Worm (Caenorhabditis elegans): ENCODE measurements around the gene irld-28.
"Not testable (repeated sequence)": the region's sequence is repeated elsewhere in the genome, so short reads cannot be mapped to it uniquely, and the experiment has no call there.

Gene irld-28

ce11 chrV:2322466-2322865 lies 13.6 kb downstream of the irld-28 start, which contains the start of gene pud-1.2:
Gene pud-1.2 (minus strand): TSS chrV:2322566.
- TF ChIP-seq cog-1 (tag; optimal IDR thresholded peaks at IDR 0.05); klf-2 (GFP tag; conservative IDR thresholded peaks at IDR 0.05); T22C8.4 (GFP tag; IDR thresholded peaks at IDR 0.05): not testable (repeated sequence)

ce11 chrV:2321001-2321400 lies 15.1 kb downstream of the irld-28 start, which contains the start of gene Y19D10B.6:
Gene Y19D10B.6 (minus strand): TSS chrV:2321101.
- not testable (repeated sequence) for TF ChIP-seq ztf-29 (GFP tag; IDR thresholded peaks at IDR 0.05); med-1 (GFP tag; optimal IDR thresholded peaks at IDR 0.05; ENCODE audit: insufficient read depth); ztf-23 (GFP tag; IDR thresholded peaks at IDR 0.05)

ce11 chrV:2308246-2308645 lies 27.8 kb downstream of the irld-28 start:
- no peak for TF ChIP-seq T22C8.4 (GFP tag; IDR thresholded peaks at IDR 0.05)

- TF ChIP-seq klf-2 (GFP tag; conservative IDR thresholded peaks at IDR 0.05): no peak
- no peak for TF ChIP-seq T22C8.4 (GFP tag; IDR thresholded peaks at IDR 0.05)
- no peak for TF ChIP-seq cog-1 (tag; optimal IDR thresholded peaks at IDR 0.05)
Measured at ce11 chrV:2306383-2306782, 29.7 kb downstream of the irld-28 start.

ce11 chrV:2303775-2304174 lies 32.3 kb downstream of the irld-28 start, which contains the start of gene irld-15:
Gene irld-15 (minus strand): TSS chrV:2303875.
- TF ChIP-seq cog-1 (tag; optimal IDR thresholded peaks at IDR 0.05) (no peak), med-1 (GFP tag; optimal IDR thresholded peaks at IDR 0.05; ENCODE audit: insufficient read depth) (no peak), flt-1 (GFP tag; IDR thresholded peaks at IDR 0.05) (no peak), ref-1 (GFP tag; conservative IDR thresholded peaks at IDR 0.05) (no peak), ztf-23 (GFP tag; IDR thresholded peaks at IDR 0.05) (no peak)

ce11 chrV:2300905-2301304 lies 35.1 kb downstream of the irld-28 start, which contains the start of gene Y19D10B.8:
Gene Y19D10B.8 (minus strand): TSS chrV:2301005.
- TF ChIP-seq ztf-23 (GFP tag; IDR thresholded peaks at IDR 0.05) (no peak), flt-1 (GFP tag; IDR thresholded peaks at IDR 0.05) (no peak), ztf-29 (GFP tag; IDR thresholded peaks at IDR 0.05) (no peak), tab-1 (GFP tag; IDR thresholded peaks at IDR 0.05) (no peak), med-1 (GFP tag; optimal IDR thresholded peaks at IDR 0.05; ENCODE audit: insufficient read depth) (no peak), T22C8.4 (GFP tag; IDR thresholded peaks at IDR 0.05) (no peak), cog-1 (tag; optimal IDR thresholded peaks at IDR 0.05) (no peak), klf-2 (GFP tag; conservative IDR thresholded peaks at IDR 0.05) (no peak), ref-1 (GFP tag; conservative IDR thresholded peaks at IDR 0.05) (no peak)

- TF ChIP-seq cog-1 (tag; optimal IDR thresholded peaks at IDR 0.05) (no peak), ztf-29 (GFP tag; IDR thresholded peaks at IDR 0.05) (no peak), med-1 (GFP tag; optimal IDR thresholded peaks at IDR 0.05; ENCODE audit: insufficient read depth) (no peak), ztf-23 (GFP tag; IDR thresholded peaks at IDR 0.05) (no peak), ref-1 (GFP tag; conservative IDR thresholded peaks at IDR 0.05) (no peak), flt-1 (GFP tag; IDR thresholded peaks at IDR 0.05) (no peak), klf-2 (GFP tag; conservative IDR thresholded peaks at IDR 0.05) (no peak), tab-1 (GFP tag; IDR thresholded peaks at IDR 0.05) (no peak), T22C8.4 (GFP tag; IDR thresholded peaks at IDR 0.05) (no peak)
Measured at ce11 chrV:2294577-2294976, 41.5 kb downstream of the irld-28 start, which contains the start of gene nhr-226. Gene nhr-226 (plus strand): TSS chrV:2294877.

ce11 chrV:2292240-2292639 lies 43.8 kb downstream of the irld-28 start, which contains the start of gene nhr-115:
Gene nhr-115 (plus strand): TSS chrV:2292540.
- TF ChIP-seq tab-1 (GFP tag; IDR thresholded peaks at IDR 0.05): no peak
- TF ChIP-seq ref-1 (GFP tag; conservative IDR thresholded peaks at IDR 0.05): no peak
- no peak for TF ChIP-seq ztf-29 (GFP tag; IDR thresholded peaks at IDR 0.05)
- TF ChIP-seq ztf-23 (GFP tag; IDR thresholded peaks at IDR 0.05): no peak
- no peak for TF ChIP-seq med-1 (GFP tag; optimal IDR thresholded peaks at IDR 0.05; ENCODE audit: insufficient read depth)
- no peak for TF ChIP-seq cog-1 (tag; optimal IDR thresholded peaks at IDR 0.05)
- no peak for TF ChIP-seq T22C8.4 (GFP tag; IDR thresholded peaks at IDR 0.05)
- TF ChIP-seq flt-1 (GFP tag; IDR thresholded peaks at IDR 0.05): no peak
- no peak for TF ChIP-seq klf-2 (GFP tag; conservative IDR thresholded peaks at IDR 0.05)

- TF ChIP-seq flt-1 (GFP tag; IDR thresholded peaks at IDR 0.05) (no peak), med-1 (GFP tag; optimal IDR thresholded peaks at IDR 0.05; ENCODE audit: insufficient read depth) (no peak), ztf-23 (GFP tag; IDR thresholded peaks at IDR 0.05) (no peak)
Measured at ce11 chrV:2290329-2290728, 45.7 kb downstream of the irld-28 start, which contains the start of gene nhr-225. Gene nhr-225 (minus strand): TSS chrV:2290474.

- no peak for TF ChIP-seq ref-1 (GFP tag; conservative IDR thresholded peaks at IDR 0.05)
- TF ChIP-seq ztf-23 (GFP tag; IDR thresholded peaks at IDR 0.05): no peak
- TF ChIP-seq tab-1 (GFP tag; IDR thresholded peaks at IDR 0.05): no peak
- TF ChIP-seq ztf-29 (GFP tag; IDR thresholded peaks at IDR 0.05): no peak
- no peak for TF ChIP-seq flt-1 (GFP tag; IDR thresholded peaks at IDR 0.05)
- TF ChIP-seq T22C8.4 (GFP tag; IDR thresholded peaks at IDR 0.05): no peak
- TF ChIP-seq cog-1 (tag; optimal IDR thresholded peaks at IDR 0.05): no peak
- no peak for TF ChIP-seq klf-2 (GFP tag; conservative IDR thresholded peaks at IDR 0.05)
- TF ChIP-seq med-1 (GFP tag; optimal IDR thresholded peaks at IDR 0.05; ENCODE audit: insufficient read depth): no peak
Measured at ce11 chrV:2285107-2285506, 50.9 kb downstream of the irld-28 start, which contains the start of gene nhr-227. Gene nhr-227 (plus strand): TSS chrV:2285432.

Data from whole organism, midembryonic.